Worm (Caenorhabditis elegans) whole organism, mixed stage, embryonic: ENCODE measurements around the gene D1086.17.

Source experiments
- ces-1 ChIP-seq: fragments of 150-350 bp; optimal IDR thresholded peaks from 2 replicates; lab custom pipeline; 2014; ENCODE audit warnings: missing biosample characterization, missing genetic modification reagents, missing genetic modification characterization
- flh-1 ChIP-seq: fragments of 200-800 bp; sonication (Bioruptor generic); optimal IDR thresholded peaks from 2 replicates; lab custom pipeline; 2018; ENCODE audit warnings: mild to moderate bottlenecking, missing genetic modification characterization, moderate library complexity, missing compliant biosample characterization
- lin-13 ChIP-seq: fragments of 150-350 bp; optimal IDR thresholded peaks from 2 replicates; lab custom pipeline; 2014; ENCODE audit warnings: missing biosample characterization, missing genetic modification characterization
- lsy-2 ChIP-seq: fragments of 150-350 bp; optimal IDR thresholded peaks from 2 replicates; lab custom pipeline; 2014; ENCODE audit warnings: missing biosample characterization, missing genetic modification characterization
- snpc-4 ChIP-seq: fragments of 150-350 bp; optimal IDR thresholded peaks from 2 replicates; lab custom pipeline; 2014; ENCODE audit warnings: missing biosample characterization, missing genetic modification characterization
- unc-39 ChIP-seq: fragments of 150-350 bp; optimal IDR thresholded peaks from 2 replicates; lab custom pipeline; 2014; ENCODE audit warnings: missing biosample characterization, missing genetic modification characterization
- unc-62 ChIP-seq: fragments of 150-350 bp; optimal IDR thresholded peaks from 2 replicates; lab custom pipeline; 2014; ENCODE audit warnings: missing biosample characterization, missing genetic modification reagents, missing genetic modification characterization

DNA sequence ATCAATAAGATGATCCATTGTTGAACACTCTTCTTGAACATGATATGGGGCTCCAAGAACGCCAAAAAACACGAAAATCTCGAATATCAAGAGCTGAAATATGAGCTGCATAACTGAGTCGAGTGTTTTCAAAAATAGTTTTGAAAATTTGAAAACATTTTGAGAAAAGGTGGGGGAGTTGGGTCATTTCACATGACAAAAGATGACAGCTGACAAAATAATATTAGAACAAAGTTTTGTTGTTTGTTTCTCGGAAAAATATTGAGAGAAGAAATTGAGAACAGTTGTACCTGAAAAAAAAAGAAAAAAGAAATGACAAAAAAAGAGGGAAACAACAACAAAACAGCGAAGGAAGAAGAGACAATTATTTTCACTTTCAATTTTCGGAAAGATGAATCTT lies 30.9 kb downstream of the D1086.17 start, which contains the start of the genes D1086.2 and D1086.1:
- TF ChIP-seq snpc-4 (tag; lab: Kevin White, UChicago) (no peak), lin-13 (tag; lab: Kevin White, UChicago) (no peak), unc-39 (no peak), unc-62 (no peak), flh-1 (GFP tag; lab: Kevin White, UChicago) (no peak), ces-1 (GFP tag; lab: Kevin White, UChicago) (no peak), lsy-2 (tag; lab: Kevin White, UChicago) (no peak)
